Worm (Caenorhabditis elegans): ENCODE results near the gene K09A9.8.

K09A9.8 gene

DNA sequence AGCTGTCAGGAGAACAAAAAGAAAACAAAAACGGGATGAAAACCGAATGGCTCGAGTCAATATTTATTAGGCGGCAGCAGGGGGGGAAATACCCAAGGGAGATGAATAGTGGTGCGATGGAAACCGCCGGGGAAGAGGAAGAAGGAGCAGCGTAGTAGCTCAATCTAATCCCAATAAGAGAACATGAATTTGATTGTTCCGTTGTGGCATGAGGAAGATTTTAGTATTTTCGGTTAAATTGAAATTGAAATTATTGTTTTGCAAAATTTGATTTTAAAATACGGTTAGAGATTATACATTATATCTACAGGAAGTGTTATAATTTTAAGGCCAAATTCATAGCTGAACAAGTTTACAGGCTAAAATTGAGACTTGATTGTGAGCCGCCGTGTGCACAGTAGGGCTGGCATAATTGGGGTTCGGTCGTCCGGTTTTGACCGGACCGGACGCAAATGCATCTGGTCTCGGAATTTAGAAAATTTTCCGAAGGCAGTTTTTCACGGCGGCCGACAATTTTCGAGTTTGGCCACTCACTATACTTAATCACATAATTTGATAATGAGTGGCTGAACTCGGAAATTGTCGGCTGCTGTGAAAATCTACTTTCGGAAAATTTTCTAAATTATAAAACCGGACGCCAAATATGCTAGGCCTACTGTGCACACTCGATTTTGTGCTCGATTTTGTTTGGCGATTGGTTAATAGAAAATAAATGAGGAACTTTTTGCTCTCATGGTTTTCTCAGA lies 44.8 kb downstream of the K09A9.8 start:
- TF ChIP-seq unc-120 (tag; optimal IDR thresholded peaks at IDR 0.05; ENCODE audit: poor library complexity, severe bottlenecking) (no peak), nhr-76 (tag; optimal IDR thresholded peaks at IDR 0.05) (no peak), ces-1 (GFP tag; optimal IDR thresholded peaks at IDR 0.05) (peak; percentile 80), nhr-237 (tag; optimal IDR thresholded peaks at IDR 0.05) (no peak)

DNA sequence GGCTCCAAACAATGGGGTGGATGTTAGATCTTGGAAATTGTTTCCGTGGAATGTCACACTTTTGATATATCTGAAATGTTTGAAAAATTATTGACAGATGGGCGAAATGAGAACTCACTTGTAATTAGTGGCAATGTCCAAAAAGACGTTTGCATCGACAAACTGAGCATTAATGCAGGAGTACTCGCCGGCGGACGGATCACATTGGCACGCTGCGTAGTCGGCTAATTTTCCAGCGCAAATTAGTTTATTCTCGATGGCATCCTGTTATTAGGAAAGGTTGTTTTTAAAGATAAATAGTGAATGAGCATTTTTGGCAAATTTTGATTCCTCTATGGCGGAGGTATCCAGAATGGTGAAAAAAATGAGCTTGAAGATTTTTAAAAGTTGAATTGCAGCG lies 46.2 kb downstream of the K09A9.8 start:
- no peak for TF ChIP-seq mab-5 (tag; optimal IDR thresholded peaks at IDR 0.05)
- no peak for TF ChIP-seq nhr-12 (tag; optimal IDR thresholded peaks at IDR 0.05)
- TF ChIP-seq unc-39 (tag; optimal IDR thresholded peaks at IDR 0.05) = no peak
- TF ChIP-seq ces-1 (GFP tag; optimal IDR thresholded peaks at IDR 0.05) = peak; percentile 71

DNA sequence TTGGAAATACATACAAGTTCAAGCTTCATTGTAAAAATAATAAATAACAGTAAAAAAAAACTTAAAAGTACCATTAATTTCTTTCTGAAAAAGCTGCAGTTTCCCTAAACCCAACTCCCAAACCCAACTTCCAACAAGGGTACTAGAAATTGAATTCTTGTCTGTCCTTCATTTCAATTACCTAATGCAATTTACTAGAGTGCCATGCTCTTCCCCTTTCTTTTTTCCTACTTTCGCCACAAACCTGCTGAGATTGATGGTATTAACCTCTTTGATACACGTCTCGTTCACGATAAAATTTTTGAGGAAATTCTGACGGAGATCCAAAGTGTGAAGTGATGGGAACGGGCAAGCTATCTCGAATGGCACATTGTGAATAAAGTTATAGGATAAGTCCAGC lies 49.1 kb downstream of the K09A9.8 start:
- TF ChIP-seq ces-1 (GFP tag; optimal IDR thresholded peaks at IDR 0.05) (peak; percentile 93), nhr-237 (tag; optimal IDR thresholded peaks at IDR 0.05) (no peak), blmp-1 (tag; optimal IDR thresholded peaks at IDR 0.05) (no peak)

DNA sequence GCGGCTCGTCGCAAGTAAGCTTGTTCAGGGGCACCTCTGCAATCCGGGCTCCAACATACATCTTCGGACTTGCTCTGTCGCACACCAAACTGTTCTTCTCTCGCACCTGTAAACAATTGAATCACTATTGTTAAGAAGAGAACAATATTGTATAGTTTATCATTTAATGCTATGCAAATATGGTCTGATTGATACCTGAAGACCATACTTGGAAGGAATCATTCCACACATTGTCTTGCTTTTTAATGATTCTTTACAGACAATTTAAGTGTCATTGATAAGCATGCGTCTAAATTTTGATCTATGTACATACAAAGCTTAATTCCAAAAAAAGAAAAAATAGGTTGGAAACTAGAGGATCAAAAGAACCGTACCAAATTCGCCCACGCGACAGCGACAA lies 50.0 kb downstream of the K09A9.8 start:
- TF ChIP-seq ztf-11 (tag; optimal IDR thresholded peaks at IDR 0.05) (no peak), bed-3 (GFP tag; optimal IDR thresholded peaks at IDR 0.05) (no peak), hlh-1 (tag; optimal IDR thresholded peaks at IDR 0.05) (no peak), pha-4 (tag; optimal IDR thresholded peaks at IDR 0.05) (no peak), lsy-2 (tag; optimal IDR thresholded peaks at IDR 0.05) (no peak), drap-1 (GFP tag; optimal IDR thresholded peaks at IDR 0.05) (no peak), elt-3 (tag; optimal IDR thresholded peaks at IDR 0.05) (no peak), flh-1 (GFP tag; optimal IDR thresholded peaks at IDR 0.05) (no peak), ceh-43 (GFP tag; optimal IDR thresholded peaks at IDR 0.05) (no peak)

Data from whole organism, mixed stage, embryonic.